Worm (Caenorhabditis elegans) whole organism, midembryonic: Measurements from ENCODE around the gene Y51B9A.5.

Experiments used
- T22C8.4 ChIP-seq: fragments of 200-800 bp; sonication (Bioruptor generic); IDR thresholded peaks from 2 replicates; pipeline ENCODE4 v1.3.6; 2022; ENCODE audit warnings: missing genetic modification characterization, missing compliant biosample characterization
- cog-1 ChIP-seq: sonication (generic microtip); optimal IDR thresholded peaks from 2 replicates; lab custom pipeline; 2016; ENCODE audit warnings: missing genetic modification characterization, missing compliant biosample characterization
- flt-1 ChIP-seq: fragments of 200-800 bp; sonication (Bioruptor generic); IDR thresholded peaks from 2 replicates; pipeline ENCODE4 v1.3.6; 2022; ENCODE audit warnings: missing genetic modification characterization, missing compliant biosample characterization
- klf-2 ChIP-seq: fragments of 200-800 bp; sonication (Bioruptor generic); conservative IDR thresholded peaks from 2 replicates; pipeline ENCODE4 v1.3.6; 2022; ENCODE audit warnings: missing genetic modification reagents, missing genetic modification characterization, missing compliant biosample characterization
- med-1 ChIP-seq: sonication (generic microtip); optimal IDR thresholded peaks from 2 replicates; lab custom pipeline; 2017; ENCODE audit warnings: missing genetic modification characterization, mild to moderate bottlenecking, missing compliant biosample characterization, antibody characterized with exemption, missing genetic modification reagents; ENCODE audit not compliant: insufficient read depth
- ref-1 ChIP-seq: fragments of 200-800 bp; sonication (Bioruptor generic); conservative IDR thresholded peaks from 2 replicates; pipeline ENCODE4 v1.3.6; 2022; ENCODE audit warnings: missing genetic modification reagents, missing genetic modification characterization, missing compliant biosample characterization
- ztf-23 ChIP-seq: fragments of 200-800 bp; sonication (Bioruptor generic); IDR thresholded peaks from 2 replicates; pipeline ENCODE4 v1.3.6; 2022; ENCODE audit warnings: missing genetic modification reagents, missing genetic modification characterization, missing compliant biosample characterization
- ztf-29 ChIP-seq: fragments of 200-800 bp; sonication (Bioruptor generic); IDR thresholded peaks from 2 replicates; pipeline ENCODE4 v1.3.6; 2022; ENCODE audit warnings: missing genetic modification reagents, missing genetic modification characterization, missing compliant biosample characterization

ce11 chrII:9411497-9411896 is 7.6 kb downstream of the Y51B9A.5 start, which contains the start of gene M176.9:
- TF ChIP-seq flt-1 (GFP tag; lab: Robert Waterston, UW) = no peak
- no peak for TF ChIP-seq ref-1 (GFP tag; lab: Robert Waterston, UW)
- no peak for TF ChIP-seq T22C8.4
- no peak for TF ChIP-seq med-1 (GFP tag; lab: Kevin White, UChicago)
- TF ChIP-seq klf-2 (GFP tag; lab: Robert Waterston, UW) = no peak
- TF ChIP-seq cog-1 (tag; lab: Kevin White, UChicago) = no peak
- no peak for TF ChIP-seq ztf-23 (GFP tag; lab: Robert Waterston, UW)
- no peak for TF ChIP-seq ztf-29 (GFP tag; lab: Robert Waterston, UW)
